Worm (Caenorhabditis elegans) whole organism, midembryonic: ENCODE results near the gene pph-2.

Source experiments
- T22C8.4 ChIP-seq: fragments of 200-800 bp; sonication (Bioruptor generic); IDR thresholded peaks from 2 replicates; pipeline ENCODE4 v1.3.6; 2022; ENCODE audit warnings: missing genetic modification characterization, missing compliant biosample characterization
- cog-1 ChIP-seq: sonication (generic microtip); optimal IDR thresholded peaks from 2 replicates; lab custom pipeline; 2016; ENCODE audit warnings: missing genetic modification characterization, missing compliant biosample characterization
- flt-1 ChIP-seq: fragments of 200-800 bp; sonication (Bioruptor generic); IDR thresholded peaks from 2 replicates; pipeline ENCODE4 v1.3.6; 2022; ENCODE audit warnings: missing genetic modification characterization, missing compliant biosample characterization
- med-1 ChIP-seq: sonication (generic microtip); optimal IDR thresholded peaks from 2 replicates; lab custom pipeline; 2017; ENCODE audit warnings: missing genetic modification characterization, mild to moderate bottlenecking, missing compliant biosample characterization, antibody characterized with exemption, missing genetic modification reagents; ENCODE audit not compliant: insufficient read depth
- tab-1 ChIP-seq: fragments of 200-800 bp; sonication (Bioruptor generic); IDR thresholded peaks from 2 replicates; pipeline ENCODE4 v1.3.6; 2022; ENCODE audit warnings: missing genetic modification characterization, missing compliant biosample characterization
- ztf-29 ChIP-seq: fragments of 200-800 bp; sonication (Bioruptor generic); IDR thresholded peaks from 2 replicates; pipeline ENCODE4 v1.3.6; 2022; ENCODE audit warnings: missing genetic modification reagents, missing genetic modification characterization, missing compliant biosample characterization

DNA sequence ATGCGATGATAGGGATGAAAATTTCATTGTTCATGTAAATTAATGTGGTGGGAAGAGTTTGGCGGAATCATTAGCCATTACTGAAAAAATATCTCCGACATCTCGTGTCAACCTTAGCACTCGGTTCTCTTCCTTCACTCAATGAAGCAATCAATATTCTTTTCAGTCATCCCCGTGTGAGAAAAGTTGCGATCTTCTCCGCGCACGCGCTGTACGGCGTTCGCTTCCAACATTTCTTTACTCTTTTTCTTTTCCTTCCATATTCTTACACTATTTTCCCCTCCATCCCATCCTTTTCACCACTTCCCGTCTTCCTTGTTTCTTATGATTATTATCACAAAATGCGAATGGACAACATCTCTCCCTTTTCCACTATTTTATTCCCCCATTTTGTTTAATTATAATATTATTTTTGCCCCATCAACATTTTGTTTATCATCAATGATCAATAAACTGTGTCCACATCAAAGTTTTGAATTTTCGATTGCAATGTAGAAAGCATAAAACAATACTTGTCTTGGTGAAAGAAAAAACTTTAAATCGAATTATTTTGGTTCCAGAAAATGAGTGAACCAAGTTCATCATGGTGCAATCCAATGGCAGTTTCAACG is 17.5 kb downstream of the pph-2 start, which contains the start of gene mob-1:
- TF ChIP-seq med-1 (GFP tag; lab: Kevin White, UChicago), result no peak
- no peak for TF ChIP-seq ztf-29 (GFP tag; lab: Robert Waterston, UW)
- no peak for TF ChIP-seq tab-1 (GFP tag; lab: Robert Waterston, UW)
- no peak for TF ChIP-seq T22C8.4 (GFP tag; lab: Robert Waterston, UW)
- TF ChIP-seq flt-1 (GFP tag; lab: Robert Waterston, UW), result no peak
- TF ChIP-seq cog-1 (tag; lab: Kevin White, UChicago), result no peak
